Worm (Caenorhabditis elegans) whole organism, L3 larva: ENCODE measurements around the gene ceh-13.
"Not testable (repeated sequence)": the region's sequence is repeated elsewhere in the genome, so short reads cannot be mapped to it uniquely, and the experiment has no call there.

Experiments used
- elt-3 ChIP-seq, 3 experiments: fragments of 150-350 bp in 1 of 3; sonication (generic microtip) in 2 of 3; optimal IDR thresholded peaks; 2 replicates in 2 of 3; 4 replicates in 1 of 3; lab custom pipeline; 2014 to 2017; ENCODE audit warnings: missing biosample characterization in 3 of 3, missing genetic modification characterization in 3 of 3
- eor-1 ChIP-seq, 2 experiments: fragments of 150-350 bp; optimal IDR thresholded peaks; 2 replicates each; lab custom pipeline; 2014 to 2018; ENCODE audit warnings: missing biosample characterization in 2 of 2, missing genetic modification characterization in 2 of 2
- pha-4 ChIP-seq: fragments of 150-350 bp; optimal IDR thresholded peaks from 2 replicates; lab custom pipeline; 2014; ENCODE audit warnings: missing biosample characterization, missing genetic modification reagents, missing genetic modification characterization

ceh-13 gene

DNA sequence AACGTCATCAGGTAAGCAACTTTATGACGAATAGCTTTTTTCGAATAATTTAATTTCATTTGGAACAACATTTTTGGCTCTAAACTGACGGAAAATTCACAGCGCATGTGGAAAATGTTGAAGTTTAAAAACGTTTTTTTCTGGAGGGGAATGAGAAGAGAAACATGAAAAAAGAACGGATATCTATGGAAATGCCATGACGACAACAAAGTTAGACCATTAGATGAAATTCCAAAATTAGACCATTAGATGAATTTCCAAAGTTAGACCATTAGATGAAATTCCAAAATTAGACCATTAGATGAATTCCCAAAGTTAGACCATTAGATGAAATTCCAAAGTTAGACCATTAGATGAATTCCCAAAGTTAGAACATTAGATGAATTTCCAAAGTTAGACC lies 39.0 kb downstream of the ceh-13 start, which contains the start of gene Y80D4G.2:
Gene Y80D4G.2 (minus strand): TSS at position 101 of the 400 bp plus-strand sequence.
- not testable (repeated sequence) for TF ChIP-seq pha-4; eor-1 (tag; optimal IDR thresholded peaks at IDR 0.05; lab: Kevin White, UChicago); elt-3 (tag; optimal IDR thresholded peaks at IDR 0.05; lab: Kevin White, UChicago)
